Worm (Caenorhabditis elegans) whole organism, L4/young adult: ENCODE measurements around the gene nck-1.

Experiments used
- W03F9.2 ChIP-seq: fragments of 150-350 bp; optimal IDR thresholded peaks from 2 replicates; lab custom pipeline; 2014; ENCODE audit warnings: missing biosample characterization, missing genetic modification characterization
- dao-5 ChIP-seq: sonication (generic microtip); optimal IDR thresholded peaks from 2 replicates; lab custom pipeline; 2016; ENCODE audit warnings: missing genotype, missing genetic modification characterization, moderate library complexity, missing compliant biosample characterization
- him-1 ChIP-seq: sonication (generic microtip); optimal IDR thresholded peaks from 2 replicates; lab custom pipeline; 2016; ENCODE audit warnings: missing genotype, missing genetic modification reagents, missing genetic modification characterization, missing compliant biosample characterization

DNA sequence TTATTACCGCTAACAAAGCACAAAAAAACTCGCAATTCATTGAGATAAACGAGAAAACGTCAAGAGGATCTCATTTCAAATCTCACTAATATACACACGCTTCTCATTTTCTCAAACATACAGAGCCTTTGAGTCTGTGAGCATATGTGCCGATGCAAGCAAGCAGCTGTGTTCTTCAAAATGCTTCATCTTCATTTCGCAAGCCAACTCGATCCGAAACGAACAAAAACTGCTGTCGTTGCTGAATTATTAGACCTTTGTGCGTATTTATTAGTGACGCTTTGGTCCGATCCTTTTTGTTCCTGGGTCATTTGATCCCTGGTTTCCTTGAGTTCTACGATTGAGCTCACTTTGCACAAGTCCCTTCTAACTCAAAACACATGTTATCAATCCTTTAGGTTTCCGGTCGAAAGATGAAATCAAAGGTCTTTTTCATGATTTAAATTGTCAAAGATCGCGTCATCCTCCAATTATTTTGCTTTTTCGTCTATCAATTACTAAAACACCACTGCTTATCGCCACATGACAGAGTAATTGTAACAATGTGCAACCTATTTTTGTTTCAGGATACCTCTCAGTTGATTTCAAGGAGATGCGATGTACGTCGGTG lies 46.2 kb downstream of the nck-1 start, which contains the start of gene R02E4.2:
- TF ChIP-seq him-1 (tag; lab: Kevin White, UChicago) (no peak), W03F9.2 (no peak), dao-5 (tag; lab: Kevin White, UChicago) (no peak)
